Worm (Caenorhabditis elegans) whole organism, late embryonic: Measurements from ENCODE around the gene Y59H11AR.10.

Experiments used
- F13H6.1 ChIP-seq: sonication (generic microtip); optimal IDR thresholded peaks from 2 replicates; lab custom pipeline; 2016; ENCODE audit warnings: missing genetic modification characterization, missing compliant biosample characterization
- K02D7.2 ChIP-seq: sonication (generic microtip); optimal IDR thresholded peaks from 2 replicates; lab custom pipeline; 2017; ENCODE audit warnings: mild to moderate bottlenecking, missing genetic modification characterization, missing compliant biosample characterization
- T23F11.4 ChIP-seq: fragments of 200-800 bp; sonication (Bioruptor generic); optimal IDR thresholded peaks from 2 replicates; lab custom pipeline; 2018; ENCODE audit warnings: mild to moderate bottlenecking, missing genetic modification characterization, missing compliant biosample characterization
- Y22D7AL.16 ChIP-seq: sonication (generic microtip); optimal IDR thresholded peaks from 2 replicates; lab custom pipeline; 2016; ENCODE audit warnings: missing genetic modification characterization, missing compliant biosample characterization
- ama-1 ChIP-seq: fragments of 150-350 bp; optimal IDR thresholded peaks from 2 replicates; lab custom pipeline; 2014
- ceh-18 ChIP-seq: sonication (generic microtip); optimal IDR thresholded peaks from 2 replicates; lab custom pipeline; 2016; ENCODE audit warnings: missing genetic modification characterization, missing compliant biosample characterization
- ceh-2 ChIP-seq: sonication (generic microtip); optimal IDR thresholded peaks from 2 replicates; lab custom pipeline; 2016; ENCODE audit warnings: missing genotype, missing genetic modification characterization, missing compliant biosample characterization
- ceh-30 ChIP-seq: fragments of 150-350 bp; optimal IDR thresholded peaks from 2 replicates; lab custom pipeline; 2014; ENCODE audit warnings: missing biosample characterization, missing genetic modification characterization
- ceh-31 ChIP-seq: sonication (generic microtip); optimal IDR thresholded peaks from 2 replicates; lab custom pipeline; 2016; ENCODE audit warnings: missing genetic modification characterization, missing compliant biosample characterization
- ceh-48 ChIP-seq: sonication (generic microtip); optimal IDR thresholded peaks from 2 replicates; lab custom pipeline; 2016; ENCODE audit warnings: missing genetic modification characterization, inconsistent platforms, missing compliant biosample characterization
- ceh-6 ChIP-seq: fragments of 200-800 bp; sonication (Bioruptor generic); optimal IDR thresholded peaks from 2 replicates; lab custom pipeline; 2018; ENCODE audit warnings: mild to moderate bottlenecking, missing genetic modification characterization, missing compliant biosample characterization
- che-1 ChIP-seq: sonication (generic microtip); optimal IDR thresholded peaks from 2 replicates; lab custom pipeline; 2016; ENCODE audit warnings: mild to moderate bottlenecking, missing genetic modification characterization, missing compliant biosample characterization
- dmd-4 ChIP-seq: sonication (generic microtip); optimal IDR thresholded peaks from 2 replicates; lab custom pipeline; 2016; ENCODE audit warnings: borderline replicate concordance, missing genetic modification characterization, missing compliant biosample characterization
- elt-2 ChIP-seq: sonication (generic microtip); optimal IDR thresholded peaks from 2 replicates; lab custom pipeline; 2016; ENCODE audit warnings: missing genetic modification reagents, missing genetic modification characterization, missing compliant biosample characterization
- ets-4 ChIP-seq: sonication (generic microtip); optimal IDR thresholded peaks from 2 replicates; lab custom pipeline; 2016; ENCODE audit warnings: missing genetic modification characterization, missing compliant biosample characterization
- eyg-1 ChIP-seq: sonication (generic microtip); optimal IDR thresholded peaks from 2 replicates; lab custom pipeline; 2016; ENCODE audit warnings: missing genotype, missing genetic modification characterization, missing compliant biosample characterization
- fkh-10 ChIP-seq: fragments of 150-350 bp; optimal IDR thresholded peaks from 2 replicates; lab custom pipeline; 2014; ENCODE audit warnings: missing biosample characterization, missing genetic modification reagents, missing genetic modification characterization
- fkh-6 ChIP-seq: sonication (generic microtip); optimal IDR thresholded peaks from 2 replicates; lab custom pipeline; 2016; ENCODE audit warnings: missing genetic modification characterization, missing compliant biosample characterization
- gmeb-2 ChIP-seq: sonication (generic microtip); optimal IDR thresholded peaks from 2 replicates; lab custom pipeline; 2016; ENCODE audit warnings: missing genetic modification characterization, inconsistent platforms, missing compliant biosample characterization
- hlh-13 ChIP-seq: fragments of 200-800 bp; sonication (Bioruptor generic); optimal IDR thresholded peaks from 2 replicates; lab custom pipeline; 2018; ENCODE audit warnings: mild to moderate bottlenecking, missing genetic modification characterization, missing compliant biosample characterization
- hlh-6 ChIP-seq: sonication (generic microtip); optimal IDR thresholded peaks from 2 replicates; lab custom pipeline; 2016; ENCODE audit warnings: missing genotype, missing genetic modification characterization, missing compliant biosample characterization
- hlh-8 ChIP-seq: sonication (generic microtip); optimal IDR thresholded peaks from 2 replicates; lab custom pipeline; 2016; ENCODE audit warnings: missing genotype, missing genetic modification characterization, missing compliant biosample characterization
- lim-6 ChIP-seq: sonication (generic microtip); optimal IDR thresholded peaks from 2 replicates; lab custom pipeline; 2016; ENCODE audit warnings: missing genetic modification characterization, missing compliant biosample characterization
- nfya-1 ChIP-seq: sonication (generic microtip); optimal IDR thresholded peaks from 2 replicates; lab custom pipeline; 2017; ENCODE audit warnings: missing genetic modification characterization, mild to moderate bottlenecking, missing compliant biosample characterization, antibody characterized with exemption, moderate library complexity
- nhr-232 ChIP-seq: sonication (generic microtip); optimal IDR thresholded peaks from 2 replicates; lab custom pipeline; 2016; ENCODE audit warnings: missing genetic modification characterization, missing compliant biosample characterization
- odd-2 ChIP-seq: sonication (generic microtip); optimal IDR thresholded peaks from 2 replicates; lab custom pipeline; 2017; ENCODE audit warnings: antibody characterized with exemption, mild to moderate bottlenecking, missing genetic modification characterization, missing compliant biosample characterization
- pag-3 ChIP-seq: sonication (generic microtip); optimal IDR thresholded peaks from 2 replicates; lab custom pipeline; 2016; ENCODE audit warnings: missing compliant biosample characterization, missing genetic modification characterization, borderline replicate concordance
- pat-9 ChIP-seq: fragments of 200-800 bp; sonication (Bioruptor generic); optimal IDR thresholded peaks from 2 replicates; lab custom pipeline; 2018; ENCODE audit warnings: mild to moderate bottlenecking, missing genetic modification characterization, moderate library complexity, missing compliant biosample characterization
- pha-2 ChIP-seq: sonication (generic microtip); optimal IDR thresholded peaks from 2 replicates; lab custom pipeline; 2017; ENCODE audit warnings: mild to moderate bottlenecking, missing genetic modification characterization, missing compliant biosample characterization
- pha-4 ChIP-seq: fragments of 150-350 bp; optimal IDR thresholded peaks from 2 replicates; lab custom pipeline; 2018; ENCODE audit warnings: missing biosample characterization, missing genetic modification reagents, missing genetic modification characterization
- ref-2 ChIP-seq: sonication (generic microtip); optimal IDR thresholded peaks from 2 replicates; lab custom pipeline; 2016; ENCODE audit warnings: missing genetic modification characterization, missing compliant biosample characterization
- sdc-2 ChIP-seq: sonication (generic microtip); optimal IDR thresholded peaks from 2 replicates; lab custom pipeline; 2016; ENCODE audit warnings: missing genotype, missing genetic modification characterization, missing compliant biosample characterization
- sox-2 ChIP-seq: fragments of 200-800 bp; sonication (Bioruptor generic); IDR thresholded peaks from 2 replicates; pipeline ENCODE4 v1.3.6; 2022; ENCODE audit warnings: missing genetic modification reagents, missing genetic modification characterization, missing compliant biosample characterization
- sox-4 ChIP-seq: sonication (generic microtip); optimal IDR thresholded peaks from 2 replicates; lab custom pipeline; 2017; ENCODE audit warnings: mild to moderate bottlenecking, missing genetic modification characterization, inconsistent platforms, missing compliant biosample characterization
- syd-9 ChIP-seq: sonication (generic microtip); optimal IDR thresholded peaks from 2 replicates; lab custom pipeline; 2016; ENCODE audit warnings: mild to moderate bottlenecking, missing genetic modification characterization, moderate library complexity, missing compliant biosample characterization
- ttx-3 ChIP-seq: sonication (generic microtip); optimal IDR thresholded peaks from 2 replicates; lab custom pipeline; 2016; ENCODE audit warnings: missing genetic modification reagents, missing genetic modification characterization, missing compliant biosample characterization
- unc-3 ChIP-seq, 2 experiments: fragments of 200-800 bp in 1 of 2; sonication (Bioruptor generic) in 1 of 2; sonication (generic microtip) in 1 of 2; conservative IDR thresholded peaks in 1 of 2; optimal IDR thresholded peaks in 1 of 2; 2 replicates each; pipeline versions ENCODE4 v1.3.6 to Lab custom; 2016 to 2022; ENCODE audit warnings: missing compliant biosample characterization in 2 of 2, missing genetic modification characterization in 2 of 2, missing genetic modification reagents in 1 of 2
- unc-55 ChIP-seq: sonication (generic microtip); optimal IDR thresholded peaks from 2 replicates; lab custom pipeline; 2017; ENCODE audit warnings: missing biosample characterization, missing genetic modification reagents, missing genetic modification characterization

The Y59H11AR.10 gene

ce11 chrIV:8595767-8596166, 7.2 kb upstream of the Y59H11AR.10 start, which contains the start of gene clec-181:
TSS of gene clec-181 (plus strand) at chrIV:8596067.
- TF ChIP-seq T23F11.4 (GFP tag; lab: Kevin White, UChicago), result no peak
- TF ChIP-seq unc-3 (GFP tag; conservative IDR thresholded peaks at IDR 0.05; lab: Robert Waterston, UW), result no peak
- no peak for TF ChIP-seq unc-3 (tag; optimal IDR thresholded peaks at IDR 0.05; lab: Kevin White, UChicago)
- no peak for TF ChIP-seq ceh-30 (tag; lab: Kevin White, UChicago)
- no peak for TF ChIP-seq fkh-10
- TF ChIP-seq nfya-1, result no peak
- TF ChIP-seq sdc-2 (tag; lab: Kevin White, UChicago), result no peak
- no peak for TF ChIP-seq pat-9 (tag; lab: Kevin White, UChicago)
- TF ChIP-seq ceh-2 (tag; lab: Kevin White, UChicago), result no peak
- TF ChIP-seq unc-55 (GFP tag; lab: Kevin White, UChicago), result no peak
- no peak for TF ChIP-seq lim-6 (tag; lab: Kevin White, UChicago)
- TF ChIP-seq eyg-1 (tag; lab: Kevin White, UChicago), result no peak

- TF ChIP-seq pag-3 (no peak), hlh-8 (no peak), ceh-48 (tag; lab: Kevin White, UChicago) (peak; percentile 19), F13H6.1 (tag; lab: Kevin White, UChicago) (no peak), eyg-1 (tag; lab: Kevin White, UChicago) (no peak), ceh-31 (tag; lab: Kevin White, UChicago) (no peak), nfya-1 (peak; percentile 44), sox-4 (tag; lab: Kevin White, UChicago) (no peak), pat-9 (tag; lab: Kevin White, UChicago) (no peak), gmeb-2 (tag; lab: Kevin White, UChicago) (no peak)
These were observed 5.5 kb upstream of the Y59H11AR.10 start for ce11 chrIV:8597504-8597903.

ce11 chrIV:8600712-8601330, 2.2 kb upstream of the Y59H11AR.10 start, which contains the start of gene Y59H11AR.4:
TSS of gene Y59H11AR.4 (minus strand) at chrIV:8600762.
- TF ChIP-seq lim-6 (tag; lab: Kevin White, UChicago), result no peak
- TF ChIP-seq syd-9, result no peak
- no peak for TF ChIP-seq pha-4 (tag; lab: Kevin White, UChicago)

ce11 chrIV:8605217-8605616, 2.2 kb downstream of the Y59H11AR.10 start:
- TF ChIP-seq unc-55 (GFP tag; lab: Kevin White, UChicago) (peak; percentile 16), ceh-31 (tag; lab: Kevin White, UChicago) (no peak), ceh-18 (tag; lab: Kevin White, UChicago) (peak; percentile 63)

- no peak for TF ChIP-seq ceh-6 (GFP tag; lab: Kevin White, UChicago)
- no peak for TF ChIP-seq sox-4 (tag; lab: Kevin White, UChicago)
- TF ChIP-seq ceh-18 (tag; lab: Kevin White, UChicago), result no peak
- no peak for TF ChIP-seq sox-2
- no peak for TF ChIP-seq Y22D7AL.16 (tag; lab: Kevin White, UChicago)
- TF ChIP-seq hlh-6, result no peak
These were observed 5.2 kb downstream of the Y59H11AR.10 start for ce11 chrIV:8608204-8608603.

ce11 chrIV:8608934-8609333, 6.0 kb downstream of the Y59H11AR.10 start, which contains the start of gene F42A9.6:
TSS of gene F42A9.6 (plus strand) at chrIV:8609234.
- TF ChIP-seq hlh-8 (no peak), odd-2 (tag; lab: Kevin White, UChicago) (no peak), elt-2 (tag; lab: Kevin White, UChicago) (no peak), K02D7.2 (tag; lab: Kevin White, UChicago) (no peak), che-1 (tag; lab: Kevin White, UChicago) (no peak), ets-4 (no peak), unc-3 (GFP tag; conservative IDR thresholded peaks at IDR 0.05; lab: Robert Waterston, UW) (no peak), unc-3 (tag; optimal IDR thresholded peaks at IDR 0.05; lab: Kevin White, UChicago) (no peak), ttx-3 (no peak), fkh-6 (tag; lab: Kevin White, UChicago) (no peak), T23F11.4 (GFP tag; lab: Kevin White, UChicago) (no peak), ref-2 (tag; lab: Kevin White, UChicago) (no peak), hlh-13 (no peak), ama-1 (lab: Kevin White, UChicago) (no peak), hlh-6 (no peak), dmd-4 (tag; lab: Kevin White, UChicago) (no peak), fkh-10 (no peak), ceh-31 (tag; lab: Kevin White, UChicago) (no peak), nhr-232 (no peak), pha-2 (tag; lab: Kevin White, UChicago) (no peak), nfya-1 (no peak)
